Worm (Caenorhabditis elegans) whole organism, L4 larva: ENCODE data around the gene sdz-6.

Source experiments
- ama-1 ChIP-seq: fragments of 150-350 bp; optimal IDR thresholded peaks from 2 replicates; lab custom pipeline; 2014; ENCODE audit warnings: inconsistent platforms, mixed read lengths
- zip-11 ChIP-seq: fragments of 200-800 bp; sonication (Bioruptor generic); IDR thresholded peaks from 2 replicates; pipeline ENCODE4 v1.3.6; 2022; ENCODE audit warnings: missing genetic modification characterization, missing compliant biosample characterization

sdz-6 gene

ce11 chrV:19370189-19370588 lies 49.8 kb downstream of the sdz-6 start, which contains the start of gene Y43F8A.1:
Gene Y43F8A.1 (plus strand): TSS chrV:19370489.
- no peak for TF ChIP-seq ama-1 (lab: Kevin White, UChicago)
- TF ChIP-seq zip-11 (GFP tag; lab: Robert Waterston, UW) = no peak
- TF ChIP-seq, all 104 proteins: peak for 0
